Worm (Caenorhabditis elegans) whole organism, L2 larva: ENCODE data around the gene chil-6.

ENCODE experiments used
- C34F6.9 ChIP-seq: fragments of 150-350 bp; optimal IDR thresholded peaks from 2 replicates; lab custom pipeline; 2014; ENCODE audit warnings: missing biosample characterization, missing genetic modification characterization
- R02D3.7 ChIP-seq: fragments of 150-350 bp; optimal IDR thresholded peaks from 2 replicates; lab custom pipeline; 2014; ENCODE audit warnings: missing biosample characterization, missing genetic modification characterization
- Y55F3AM.14 ChIP-seq: fragments of 200-800 bp; sonication (Bioruptor generic); optimal IDR thresholded peaks from 2 replicates; lab custom pipeline; 2018; ENCODE audit warnings: mild to moderate bottlenecking, missing genetic modification characterization, missing compliant biosample characterization
- ama-1 ChIP-seq: fragments of 150-350 bp; optimal IDR thresholded peaks from 2 replicates; lab custom pipeline; 2018; ENCODE audit warnings: inconsistent platforms
- blmp-1 ChIP-seq: sonication (generic microtip); optimal IDR thresholded peaks from 2 replicates; lab custom pipeline; 2017; ENCODE audit warnings: missing genetic modification characterization, mild to moderate bottlenecking, missing compliant biosample characterization, antibody characterized with exemption, moderate library complexity; ENCODE audit not compliant: insufficient read depth
- crh-2 ChIP-seq: sonication (generic microtip); optimal IDR thresholded peaks from 2 replicates; lab custom pipeline; 2017; ENCODE audit warnings: missing biosample characterization, missing genetic modification characterization
- dmd-4 ChIP-seq: sonication (generic microtip); optimal IDR thresholded peaks from 2 replicates; lab custom pipeline; 2017; ENCODE audit warnings: missing biosample characterization, missing genetic modification characterization
- egl-27 ChIP-seq: sonication (generic microtip); optimal IDR thresholded peaks from 3 replicates; lab custom pipeline; 2017; ENCODE audit warnings: missing biosample characterization, missing genetic modification reagents, missing genetic modification characterization
- elt-3 ChIP-seq: sonication (generic microtip); optimal IDR thresholded peaks from 2 replicates; lab custom pipeline; 2017; ENCODE audit warnings: missing biosample characterization, missing genetic modification characterization
- fos-1 ChIP-seq: fragments of 150-350 bp; optimal IDR thresholded peaks from 2 replicates; lab custom pipeline; 2014; ENCODE audit warnings: missing biosample characterization, missing genetic modification characterization
- gmeb-1 ChIP-seq: fragments of 150-350 bp; optimal IDR thresholded peaks from 2 replicates; lab custom pipeline; 2014; ENCODE audit warnings: missing biosample characterization, missing genetic modification characterization
- lin-11 ChIP-seq: fragments of 150-350 bp; sonication (generic microtip); optimal IDR thresholded peaks from 2 replicates; lab custom pipeline; 2014; ENCODE audit warnings: missing biosample characterization, missing genetic modification characterization, inconsistent platforms, mixed read lengths
- lin-13 ChIP-seq: fragments of 150-350 bp; optimal IDR thresholded peaks from 2 replicates; lab custom pipeline; 2014; ENCODE audit warnings: missing biosample characterization, missing genetic modification reagents, missing genetic modification characterization
- lsy-2 ChIP-seq, 2 experiments: fragments of 150-350 bp in 1 of 2; sonication (generic microtip) in 1 of 2; optimal IDR thresholded peaks; 2 replicates each; lab custom pipeline; 2014 to 2017; ENCODE audit warnings: missing biosample characterization in 2 of 2, missing genetic modification characterization in 2 of 2
- mab-5 ChIP-seq: fragments of 150-350 bp; optimal IDR thresholded peaks from 2 replicates; lab custom pipeline; 2014; ENCODE audit warnings: missing biosample characterization, missing genetic modification characterization
- mdl-1 ChIP-seq, 2 experiments: fragments of 150-350 bp in 1 of 2; sonication (generic microtip) in 1 of 2; optimal IDR thresholded peaks; 2 replicates each; lab custom pipeline; 2017; ENCODE audit warnings: missing biosample characterization in 2 of 2, missing genetic modification characterization in 2 of 2
- nhr-10 ChIP-seq: sonication (generic microtip); optimal IDR thresholded peaks from 2 replicates; lab custom pipeline; 2017; ENCODE audit warnings: missing biosample characterization, missing genetic modification characterization
- nhr-11 ChIP-seq: fragments of 150-350 bp; optimal IDR thresholded peaks from 2 replicates; lab custom pipeline; 2014; ENCODE audit warnings: missing biosample characterization, missing genetic modification characterization
- nhr-12 ChIP-seq: fragments of 150-350 bp; optimal IDR thresholded peaks from 2 replicates; lab custom pipeline; 2014; ENCODE audit warnings: missing biosample characterization, missing genetic modification characterization
- nhr-129 ChIP-seq: fragments of 150-350 bp; optimal IDR thresholded peaks from 2 replicates; lab custom pipeline; 2014; ENCODE audit warnings: missing biosample characterization, missing genetic modification characterization
- nhr-21 ChIP-seq: fragments of 150-350 bp; optimal IDR thresholded peaks from 2 replicates; lab custom pipeline; 2014; ENCODE audit warnings: missing biosample characterization, missing genetic modification characterization
- nhr-23 ChIP-seq: fragments of 150-350 bp; optimal IDR thresholded peaks from 2 replicates; lab custom pipeline; 2014; ENCODE audit warnings: missing biosample characterization, missing genetic modification reagents, missing genetic modification characterization
- nhr-237 ChIP-seq: fragments of 150-350 bp; optimal IDR thresholded peaks from 2 replicates; lab custom pipeline; 2014; ENCODE audit warnings: missing biosample characterization, missing genetic modification characterization
- nhr-25 ChIP-seq: fragments of 150-350 bp; sonication (generic microtip); optimal IDR thresholded peaks from 3 replicates; lab custom pipeline; 2014; ENCODE audit warnings: missing biosample characterization, missing genetic modification characterization
- nhr-6 ChIP-seq: fragments of 150-350 bp; optimal IDR thresholded peaks from 2 replicates; lab custom pipeline; 2014; ENCODE audit warnings: missing biosample characterization, missing genetic modification characterization
- peb-1 ChIP-seq: fragments of 150-350 bp; optimal IDR thresholded peaks from 2 replicates; lab custom pipeline; 2014; ENCODE audit warnings: missing biosample characterization, missing genetic modification characterization
- sem-4 ChIP-seq: fragments of 150-350 bp; optimal IDR thresholded peaks from 2 replicates; lab custom pipeline; 2014; ENCODE audit warnings: missing biosample characterization, missing genetic modification reagents, missing genetic modification characterization
- skn-1 ChIP-seq: sonication (generic microtip); optimal IDR thresholded peaks from 2 replicates; lab custom pipeline; 2017; ENCODE audit warnings: missing biosample characterization, missing genetic modification characterization
- sma-3 ChIP-seq: sonication (generic microtip); optimal IDR thresholded peaks from 2 replicates; lab custom pipeline; 2016; ENCODE audit warnings: missing genetic modification reagents, missing genetic modification characterization, missing compliant biosample characterization
- sma-9 ChIP-seq, 2 experiments: fragments of 150-350 bp in 1 of 2; sonication (generic microtip) in 1 of 2; optimal IDR thresholded peaks; 2 replicates each; lab custom pipeline; 2014 to 2016; ENCODE audit warnings: missing genetic modification characterization in 2 of 2, mild to moderate bottlenecking in 1 of 2, missing biosample characterization in 1 of 2, missing compliant biosample characterization in 1 of 2, missing genetic modification reagents in 1 of 2, moderate library complexity in 1 of 2
- snpc-4 ChIP-seq: fragments of 150-350 bp; optimal IDR thresholded peaks from 2 replicates; lab custom pipeline; 2014; ENCODE audit warnings: missing biosample characterization, missing genetic modification characterization
- unc-39 ChIP-seq: fragments of 150-350 bp; optimal IDR thresholded peaks from 2 replicates; lab custom pipeline; 2014; ENCODE audit warnings: missing biosample characterization, missing genetic modification characterization
- unc-55 ChIP-seq: fragments of 150-350 bp; sonication (generic microtip); optimal IDR thresholded peaks from 3 replicates; lab custom pipeline; 2014; ENCODE audit warnings: missing biosample characterization, missing genetic modification reagents, missing genetic modification characterization
- unc-62 ChIP-seq: fragments of 150-350 bp; optimal IDR thresholded peaks from 2 replicates; lab custom pipeline; 2014; ENCODE audit warnings: missing biosample characterization, missing genetic modification reagents, missing genetic modification characterization
- zag-1 ChIP-seq: fragments of 150-350 bp; optimal IDR thresholded peaks from 2 replicates; lab custom pipeline; 2014; ENCODE audit warnings: missing biosample characterization, missing genetic modification characterization
- ztf-1 ChIP-seq: fragments of 200-800 bp; sonication (Bioruptor generic); conservative IDR thresholded peaks from 2 replicates; pipeline ENCODE4 v1.3.6; 2022; ENCODE audit warnings: missing genetic modification characterization, missing compliant biosample characterization
- ztf-11 ChIP-seq: sonication (generic microtip); optimal IDR thresholded peaks from 2 replicates; lab custom pipeline; 2017; ENCODE audit warnings: missing biosample characterization, missing genetic modification characterization
- ztf-4 ChIP-seq: fragments of 150-350 bp; optimal IDR thresholded peaks from 2 replicates; lab custom pipeline; 2014; ENCODE audit warnings: missing biosample characterization, missing genetic modification characterization

chil-6 gene

ce11 chrII:9828502-9828901 is 29.2 kb downstream of the chil-6 start:
- TF ChIP-seq zag-1: no peak
- TF ChIP-seq R02D3.7 (tag; lab: Kevin White, UChicago): no peak
- no peak for TF ChIP-seq nhr-21 (tag; lab: Kevin White, UChicago)
- TF ChIP-seq crh-2 (tag; lab: Kevin White, UChicago): no peak
- TF ChIP-seq Y55F3AM.14: no peak
- no peak for TF ChIP-seq skn-1
- no peak for TF ChIP-seq nhr-23 (tag; lab: Kevin White, UChicago)
- no peak for TF ChIP-seq elt-3 (tag; lab: Kevin White, UChicago)
- no peak for TF ChIP-seq unc-55
- TF ChIP-seq unc-62 (GFP tag; lab: Kevin White, UChicago): no peak
- TF ChIP-seq lsy-2 (tag; optimal IDR thresholded peaks at IDR 0.05; lab: Kevin White, UChicago): no peak
- TF ChIP-seq snpc-4: no peak
- no peak for TF ChIP-seq mab-5 (tag; lab: Kevin White, UChicago)

ce11 chrII:9827852-9828251 is 29.8 kb downstream of the chil-6 start, which contains the start of gene eyg-1:
eyg-1 (minus strand) TSS chrII:9827952.
- no peak for TF ChIP-seq ztf-1 (GFP tag; lab: Robert Waterston, UW)
- no peak for TF ChIP-seq zag-1
- TF ChIP-seq blmp-1 (tag; lab: Kevin White, UChicago): no peak
- no peak for TF ChIP-seq gmeb-1 (tag; lab: Kevin White, UChicago)
- no peak for TF ChIP-seq sma-3 (GFP tag; lab: Kevin White, UChicago)
- no peak for TF ChIP-seq ama-1 (lab: Kevin White, UChicago)
- no peak for TF ChIP-seq mab-5 (tag; lab: Kevin White, UChicago)
- TF ChIP-seq egl-27 (tag; lab: Kevin White, UChicago): no peak
- no peak for TF ChIP-seq peb-1 (tag; lab: Kevin White, UChicago)
- no peak for TF ChIP-seq nhr-23 (tag; lab: Kevin White, UChicago)
- no peak for TF ChIP-seq unc-39 (tag; lab: Kevin White, UChicago)
- TF ChIP-seq nhr-25 (tag; lab: Kevin White, UChicago): no peak
- TF ChIP-seq nhr-237 (tag; lab: Kevin White, UChicago): no peak
- no peak for TF ChIP-seq lin-11 (tag; lab: Kevin White, UChicago)
- no peak for TF ChIP-seq nhr-12
- TF ChIP-seq mdl-1 (tag; optimal IDR thresholded peaks at IDR 0.05; lab: Kevin White, UChicago): no peak
- no peak for TF ChIP-seq nhr-129
- no peak for TF ChIP-seq nhr-11 (tag; lab: Kevin White, UChicago)

ce11 chrII:9826946-9827345 is 30.7 kb downstream of the chil-6 start:
- TF ChIP-seq skn-1 (no peak), ama-1 (lab: Kevin White, UChicago) (no peak), unc-62 (GFP tag; lab: Kevin White, UChicago) (no peak), blmp-1 (tag; lab: Kevin White, UChicago) (no peak), unc-39 (tag; lab: Kevin White, UChicago) (no peak), elt-3 (tag; lab: Kevin White, UChicago) (no peak), nhr-25 (tag; lab: Kevin White, UChicago) (no peak), nhr-6 (tag; lab: Kevin White, UChicago) (no peak), lin-13 (GFP tag; lab: Kevin White, UChicago) (no peak), Y55F3AM.14 (no peak), C34F6.9 (no peak), ztf-11 (no peak), crh-2 (tag; lab: Kevin White, UChicago) (no peak), zag-1 (no peak), dmd-4 (no peak), gmeb-1 (tag; lab: Kevin White, UChicago) (no peak)

ce11 chrII:9807519-9807972 is 50.1 kb downstream of the chil-6 start, which contains the start of gene cyp-13A8:
cyp-13A8 (minus strand) TSS chrII:9807569.
- TF ChIP-seq ztf-4 (no peak), peb-1 (tag; lab: Kevin White, UChicago) (no peak), nhr-10 (tag; lab: Kevin White, UChicago) (no peak), sem-4 (tag; lab: Kevin White, UChicago) (no peak), crh-2 (tag; lab: Kevin White, UChicago) (peak; percentile 39), fos-1 (tag; lab: Kevin White, UChicago) (peak; percentile 94), sma-9 (GFP tag; optimal IDR thresholded peaks at IDR 0.05; lab: Kevin White, UChicago) (peak; percentile 90), sma-9 (tag; optimal IDR thresholded peaks at IDR 0.05; lab: Kevin White, UChicago) (no peak), lin-11 (tag; lab: Kevin White, UChicago) (no peak), C34F6.9 (no peak), skn-1 (no peak), lin-13 (GFP tag; lab: Kevin White, UChicago) (no peak), nhr-129 (peak; percentile 39)
